Worm (Caenorhabditis elegans): ENCODE measurements around the gene gpcp-2.

gpcp-2 gene

DNA sequence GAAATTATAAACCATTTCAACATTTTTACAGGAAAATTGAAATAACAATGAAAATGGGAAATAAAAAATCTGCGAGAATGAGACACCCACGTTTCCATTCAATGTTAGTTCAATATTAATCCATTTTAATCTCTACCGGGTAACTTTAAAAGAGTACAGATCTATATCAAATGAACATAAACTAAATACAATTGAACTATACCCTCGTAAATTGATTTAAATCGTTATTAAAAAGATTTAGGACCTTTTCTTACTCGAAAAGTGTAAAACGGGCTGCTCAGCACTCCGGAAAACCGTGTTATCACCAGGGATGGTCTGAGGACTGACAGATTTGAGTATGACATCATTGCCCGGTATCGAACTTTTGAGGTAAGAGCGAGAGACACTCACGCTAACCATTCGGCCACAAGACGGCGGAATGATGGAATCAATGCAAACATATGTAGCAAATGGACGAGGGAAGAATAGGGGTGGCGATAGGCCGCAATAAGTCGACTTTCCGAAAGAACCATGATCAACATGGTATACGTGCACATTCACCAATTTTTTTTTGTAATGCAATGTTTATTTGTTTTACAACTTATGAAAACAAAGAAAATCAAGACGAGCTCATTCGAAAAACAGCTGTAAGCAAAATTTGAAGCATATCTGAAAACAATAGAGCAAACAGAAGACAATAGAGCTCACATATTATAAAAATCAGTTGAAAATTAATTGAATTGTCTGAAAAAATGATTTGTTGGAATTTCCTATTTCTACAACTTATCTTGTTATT is 33.9 kb upstream of the gpcp-2 start, which contains the start of the genes chst-1 and C41C4.9 (continued):
- TF ChIP-seq tbx-9 (tag; optimal IDR thresholded peaks at IDR 0.05; ENCODE audit: borderline replicate concordance) (peak; percentile 61), nhr-80 (tag; optimal IDR thresholded peaks at IDR 0.05) (peak; percentile 75), B0261.1 (tag; optimal IDR thresholded peaks at IDR 0.05) (peak; percentile 86), ceh-40 (GFP tag; IDR thresholded peaks at IDR 0.05) (peak; percentile 92), rcor-1 (GFP tag; IDR thresholded peaks at IDR 0.05) (peak; percentile 75), zfh-2 (GFP tag; conservative IDR thresholded peaks at IDR 0.05) (no peak), aptf-2 (GFP tag; conservative IDR thresholded peaks at IDR 0.05) (no peak), lsl-1 (GFP tag; optimal IDR thresholded peaks at IDR 0.05) (no peak), ZK185.1 (tag; optimal IDR thresholded peaks at IDR 0.05; ENCODE audit: poor library complexity, severe bottlenecking) (peak; percentile 80), F22D6.2 (tag; optimal IDR thresholded peaks at IDR 0.05) (peak; percentile 74)

DNA sequence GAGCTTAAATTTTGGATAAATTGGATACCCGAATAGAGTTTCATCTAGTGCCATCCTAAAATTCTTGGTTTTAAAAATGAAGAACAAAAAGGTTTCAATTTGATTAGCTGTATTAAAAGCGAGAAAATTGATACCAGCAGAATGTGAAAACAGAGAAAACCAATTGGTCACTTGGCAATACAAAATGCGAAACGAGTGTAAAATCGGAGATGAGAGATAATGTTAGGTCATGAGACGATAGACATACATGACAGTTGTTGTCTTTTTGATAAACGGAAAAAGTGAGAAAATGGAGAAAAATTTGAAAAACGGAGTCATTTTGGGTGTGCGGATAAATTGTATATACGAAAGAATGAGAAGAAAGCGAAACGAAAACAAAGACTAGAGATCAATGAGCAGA is 31.8 kb upstream of the gpcp-2 start, which contains the start of gene sfxn-5:
TSS of gene sfxn-5 (minus strand) at position 55 of the 400 bp plus-strand sequence.
- TF ChIP-seq madf-8 (GFP tag; conservative IDR thresholded peaks at IDR 0.05) = no peak
- TF ChIP-seq hrde-1 (tag; optimal IDR thresholded peaks at IDR 0.05; ENCODE audit: borderline replicate concordance) = no peak
- peak; percentile 49 for TF ChIP-seq nhr-80 (tag; optimal IDR thresholded peaks at IDR 0.05)
- TF ChIP-seq nfyb-1 (GFP tag; IDR thresholded peaks at IDR 0.05) = no peak
- TF ChIP-seq sptf-2 (GFP tag; optimal IDR thresholded peaks at IDR 0.05) = no peak
- TF ChIP-seq ama-1 (optimal IDR thresholded peaks at IDR 0.05) = no peak
- TF ChIP-seq ama-1 (GFP tag; optimal IDR thresholded peaks at IDR 0.05) = no peak
- peak; percentile 26; the same call in 1 of the 2 replicates for TF ChIP-seq hmg-1.2 (GFP tag; IDR thresholded peaks at IDR 0.05)

ce11 chrII:8102041-8102440 is 28.9 kb upstream of the gpcp-2 start, which contains the start of gene sre-2:
TSS of gene sre-2 (minus strand) at chrII:8102141.
- TF ChIP-seq F22D6.2 (tag; optimal IDR thresholded peaks at IDR 0.05) (no peak), dox-1 (GFP tag; IDR thresholded peaks at IDR 0.05) (no peak), Y67H2A.10 (GFP tag; conservative IDR thresholded peaks at IDR 0.05) (no peak), madf-6 (GFP tag; IDR thresholded peaks at IDR 0.05) (no peak), snpc-4 (GFP tag; optimal IDR thresholded peaks at IDR 0.05) (no peak), snpc-4 (tag; optimal IDR thresholded peaks at IDR 0.05) (no peak), cebp-2 (GFP tag; IDR thresholded peaks at IDR 0.05) (no peak), lin-35 (GFP tag; optimal IDR thresholded peaks at IDR 0.05) (no peak), madf-10 (tag; optimal IDR thresholded peaks at IDR 0.05) (no peak), dpl-1 (GFP tag; optimal IDR thresholded peaks at IDR 0.05) (no peak), tlf-1 (GFP tag; optimal IDR thresholded peaks at IDR 0.05) (no peak), nfya-1 (tag; optimal IDR thresholded peaks at IDR 0.05; ENCODE audit: borderline replicate concordance, insufficient read depth) (no peak), gei-17 (GFP tag; optimal IDR thresholded peaks at IDR 0.05) (no peak), tbx-9 (tag; optimal IDR thresholded peaks at IDR 0.05; ENCODE audit: borderline replicate concordance) (no peak), rec-8 (tag; optimal IDR thresholded peaks at IDR 0.05) (no peak), lin-54 (GFP tag; optimal IDR thresholded peaks at IDR 0.05) (no peak), cebp-1 (GFP tag; IDR thresholded peaks at IDR 0.05) (no peak), cebp-1 (tag; optimal IDR thresholded peaks at IDR 0.05) (no peak)
